Worm (Caenorhabditis elegans) whole organism, L2 larva: ENCODE measurements around the gene clec-264.

ENCODE experiments used
- R02D3.7 ChIP-seq: fragments of 150-350 bp; optimal IDR thresholded peaks from 2 replicates; lab custom pipeline; 2014; ENCODE audit warnings: missing biosample characterization, missing genetic modification characterization
- elt-1 ChIP-seq: fragments of 150-350 bp; optimal IDR thresholded peaks from 2 replicates; lab custom pipeline; 2014; ENCODE audit warnings: missing biosample characterization, missing genetic modification characterization
- lin-39 ChIP-seq: fragments of 150-350 bp; optimal IDR thresholded peaks from 2 replicates; lab custom pipeline; 2014; ENCODE audit warnings: missing biosample characterization, missing genetic modification reagents, missing genetic modification characterization
- lsy-2 ChIP-seq, 2 experiments: fragments of 150-350 bp in 1 of 2; sonication (generic microtip) in 1 of 2; optimal IDR thresholded peaks; 2 replicates each; lab custom pipeline; 2014 to 2017; ENCODE audit warnings: missing biosample characterization in 2 of 2, missing genetic modification characterization in 2 of 2
- nhr-11 ChIP-seq: fragments of 150-350 bp; optimal IDR thresholded peaks from 2 replicates; lab custom pipeline; 2014; ENCODE audit warnings: missing biosample characterization, missing genetic modification characterization
- nhr-237 ChIP-seq: fragments of 150-350 bp; optimal IDR thresholded peaks from 2 replicates; lab custom pipeline; 2014; ENCODE audit warnings: missing biosample characterization, missing genetic modification characterization
- nhr-77 ChIP-seq: fragments of 150-350 bp; optimal IDR thresholded peaks from 2 replicates; lab custom pipeline; 2014; ENCODE audit warnings: missing biosample characterization, missing genetic modification characterization

- TF ChIP-seq R02D3.7 (no peak), nhr-77 (tag; lab: Kevin White, UChicago) (no peak), lin-39 (no peak), nhr-11 (no peak), elt-1 (tag; lab: Kevin White, UChicago) (no peak), lsy-2 (tag; optimal IDR thresholded peaks at IDR 0.05; lab: Kevin White, UChicago) (no peak), nhr-237 (tag; lab: Kevin White, UChicago) (no peak)
Observed at ce11 chrV:20873144-20873543, 22.6 kb upstream of the clec-264 start.
